Worm (Caenorhabditis elegans) whole organism, L1 larva: ENCODE results near the gene rps-25.

Source experiments
- C34B4.2 ChIP-seq: sonication (generic microtip); optimal IDR thresholded peaks from 2 replicates; lab custom pipeline; 2017; ENCODE audit warnings: mild to moderate bottlenecking, missing genetic modification characterization, missing compliant biosample characterization
- Y116A8C.19 ChIP-seq: sonication (generic microtip); optimal IDR thresholded peaks from 2 replicates; lab custom pipeline; 2016; ENCODE audit warnings: missing compliant biosample characterization, missing genetic modification characterization, borderline replicate concordance
- blmp-1 ChIP-seq: fragments of 150-350 bp; optimal IDR thresholded peaks from 2 replicates; lab custom pipeline; 2014; ENCODE audit warnings: missing biosample characterization, missing genetic modification characterization
- ceh-63 ChIP-seq: fragments of 200-800 bp; sonication (Bioruptor generic); optimal IDR thresholded peaks from 2 replicates; lab custom pipeline; 2018; ENCODE audit warnings: mild to moderate bottlenecking, missing genetic modification characterization, missing compliant biosample characterization
- ceh-82 ChIP-seq, 3 experiments: fragments of 150-350 bp in 1 of 3; sonication (generic microtip) in 2 of 3; optimal IDR thresholded peaks; 2 replicates each; lab custom pipeline; 2014 to 2017; ENCODE audit warnings: missing biosample characterization in 3 of 3, missing genetic modification characterization in 3 of 3
- dpl-1 ChIP-seq, 3 experiments: fragments of 150-350 bp in 2 of 3; sonication (generic microtip) in 1 of 3; optimal IDR thresholded peaks; 2 replicates each; lab custom pipeline; 2014 to 2017; ENCODE audit warnings: missing biosample characterization in 3 of 3, missing genetic modification characterization in 3 of 3, missing genetic modification reagents in 3 of 3
- dsc-1 ChIP-seq: sonication (generic microtip); optimal IDR thresholded peaks from 2 replicates; lab custom pipeline; 2016; ENCODE audit warnings: mild to moderate bottlenecking, missing genetic modification characterization, missing compliant biosample characterization
- efl-1 ChIP-seq, 4 experiments: fragments of 150-350 bp; optimal IDR thresholded peaks in 3 of 4; peaks in 1 of 4; 1 replicate in 1 of 4; 2 replicates in 3 of 4; lab custom pipeline; 2014; ENCODE audit warnings: missing biosample characterization in 2 of 4, missing genetic modification characterization in 2 of 4, missing genetic modification reagents in 2 of 4
- efl-3 ChIP-seq: fragments of 200-800 bp; sonication (Bioruptor generic); optimal IDR thresholded peaks from 2 replicates; lab custom pipeline; 2018; ENCODE audit warnings: mild to moderate bottlenecking, missing genetic modification characterization, missing compliant biosample characterization
- egl-13 ChIP-seq: sonication (generic microtip); optimal IDR thresholded peaks from 2 replicates; lab custom pipeline; 2016; ENCODE audit warnings: missing genotype, missing genetic modification reagents, missing genetic modification characterization, missing compliant biosample characterization
- egl-27 ChIP-seq, 2 experiments: fragments of 150-350 bp in 1 of 2; sonication (generic microtip); optimal IDR thresholded peaks; 3 replicates each; lab custom pipeline; 2017 to 2018; ENCODE audit warnings: missing biosample characterization in 2 of 2, missing genetic modification characterization in 2 of 2, missing genetic modification reagents in 2 of 2
- elt-3 ChIP-seq, 6 experiments: fragments of 150-350 bp in 1 of 6; sonication (generic microtip); optimal IDR thresholded peaks; 2 replicates each; lab custom pipeline; 2017 to 2018; ENCODE audit warnings: missing biosample characterization in 6 of 6, missing genetic modification characterization in 6 of 6, inconsistent platforms in 1 of 6
- fkh-8 ChIP-seq: sonication (generic microtip); optimal IDR thresholded peaks from 2 replicates; lab custom pipeline; 2016; ENCODE audit warnings: mild to moderate bottlenecking, missing genetic modification characterization, missing compliant biosample characterization
- grh-1 ChIP-seq: fragments of 200-800 bp; sonication (Bioruptor generic); IDR thresholded peaks from 2 replicates; pipeline ENCODE4 v1.3.6; 2022; ENCODE audit warnings: missing genetic modification reagents, missing genetic modification characterization, missing compliant biosample characterization
- hlh-17 ChIP-seq: fragments of 200-800 bp; sonication (Bioruptor generic); optimal IDR thresholded peaks from 2 replicates; lab custom pipeline; 2018; ENCODE audit warnings: missing genetic modification characterization, mild to moderate bottlenecking, missing compliant biosample characterization, moderate library complexity, borderline replicate concordance
- hpl-2 ChIP-seq: fragments of 150-350 bp; optimal IDR thresholded peaks from 2 replicates; lab custom pipeline; 2014; ENCODE audit warnings: missing biosample characterization, missing genetic modification reagents, missing genetic modification characterization
- isw-1 ChIP-seq: fragments of 200-800 bp; sonication (Bioruptor generic); IDR thresholded peaks from 2 replicates; pipeline ENCODE4 v1.3.6; 2022; ENCODE audit warnings: missing genetic modification characterization, missing compliant biosample characterization
- lin-13 ChIP-seq: fragments of 150-350 bp; optimal IDR thresholded peaks from 2 replicates; lab custom pipeline; 2014; ENCODE audit warnings: missing biosample characterization, missing genetic modification reagents, missing genetic modification characterization
- lin-14 ChIP-seq: fragments of 200-800 bp; sonication (Bioruptor generic); optimal IDR thresholded peaks from 2 replicates; lab custom pipeline; 2018; ENCODE audit warnings: mild to moderate bottlenecking, missing genetic modification characterization, moderate library complexity, missing compliant biosample characterization
- lsy-2 ChIP-seq, 2 experiments: fragments of 150-350 bp; optimal IDR thresholded peaks; 2 replicates each; lab custom pipeline; 2014; ENCODE audit warnings: missing biosample characterization in 2 of 2, missing genetic modification characterization in 2 of 2
- mdl-1 ChIP-seq, 2 experiments: fragments of 150-350 bp; optimal IDR thresholded peaks; 2 replicates each; lab custom pipeline; 2014 to 2017; ENCODE audit warnings: missing biosample characterization in 2 of 2, missing genetic modification characterization in 2 of 2, inconsistent platforms in 1 of 2
- mep-1 ChIP-seq: fragments of 150-350 bp; optimal IDR thresholded peaks from 2 replicates; lab custom pipeline; 2014; ENCODE audit warnings: missing biosample characterization, missing genetic modification characterization
- nhr-11 ChIP-seq: fragments of 150-350 bp; optimal IDR thresholded peaks from 2 replicates; lab custom pipeline; 2014; ENCODE audit warnings: missing biosample characterization, missing genetic modification characterization
- nhr-12 ChIP-seq: sonication (generic microtip); optimal IDR thresholded peaks from 2 replicates; lab custom pipeline; 2017; ENCODE audit warnings: missing biosample characterization, missing genetic modification characterization
- nhr-19 ChIP-seq: fragments of 200-800 bp; sonication (Bioruptor generic); conservative IDR thresholded peaks from 2 replicates; pipeline ENCODE4 v1.3.6; 2022; ENCODE audit warnings: missing genetic modification characterization, missing compliant biosample characterization
- nhr-20 ChIP-seq: sonication (generic microtip); optimal IDR thresholded peaks from 2 replicates; lab custom pipeline; 2016; ENCODE audit warnings: mild to moderate bottlenecking, missing genetic modification characterization, missing compliant biosample characterization
- nhr-237 ChIP-seq: fragments of 150-350 bp; optimal IDR thresholded peaks from 2 replicates; lab custom pipeline; 2014; ENCODE audit warnings: missing biosample characterization, missing genetic modification characterization
- nhr-77 ChIP-seq: fragments of 150-350 bp; optimal IDR thresholded peaks from 2 replicates; lab custom pipeline; 2014; ENCODE audit warnings: missing biosample characterization, missing genetic modification characterization
- nhr-84 ChIP-seq: sonication (generic microtip); optimal IDR thresholded peaks from 2 replicates; lab custom pipeline; 2017; ENCODE audit warnings: missing biosample characterization, missing genetic modification characterization
- nhr-85 ChIP-seq: sonication (generic microtip); peaks from one replicate; lab custom pipeline; 2016; ENCODE audit warnings: missing genetic modification characterization, inconsistent platforms, missing compliant biosample characterization
- nhr-90 ChIP-seq: sonication (generic microtip); optimal IDR thresholded peaks from 2 replicates; lab custom pipeline; 2016; ENCODE audit warnings: mild to moderate bottlenecking, missing genetic modification characterization, missing compliant biosample characterization; ENCODE audit not compliant: poor library complexity
- rnt-1 ChIP-seq: sonication (generic microtip); optimal IDR thresholded peaks from 2 replicates; lab custom pipeline; 2016; ENCODE audit warnings: mild to moderate bottlenecking, missing genetic modification characterization, moderate library complexity, missing compliant biosample characterization
- skn-1 ChIP-seq: fragments of 150-350 bp; optimal IDR thresholded peaks from 2 replicates; lab custom pipeline; 2014; ENCODE audit warnings: missing biosample characterization, missing genetic modification characterization
- sptf-1 ChIP-seq: fragments of 150-350 bp; optimal IDR thresholded peaks from 2 replicates; lab custom pipeline; 2014; ENCODE audit warnings: missing biosample characterization, missing genetic modification characterization
- tbx-2 ChIP-seq: sonication (generic microtip); optimal IDR thresholded peaks from 2 replicates; lab custom pipeline; 2016; ENCODE audit warnings: missing genetic modification characterization, missing compliant biosample characterization
- unc-130 ChIP-seq: fragments of 150-350 bp; optimal IDR thresholded peaks from 2 replicates; lab custom pipeline; 2017; ENCODE audit warnings: missing biosample characterization, missing genetic modification characterization, inconsistent platforms
- unc-30 ChIP-seq: sonication (generic microtip); optimal IDR thresholded peaks from 2 replicates; lab custom pipeline; 2017; ENCODE audit warnings: missing biosample characterization, missing genetic modification characterization
- unc-62 ChIP-seq: fragments of 150-350 bp; optimal IDR thresholded peaks from 2 replicates; lab custom pipeline; 2014; ENCODE audit warnings: missing biosample characterization, missing genetic modification reagents, missing genetic modification characterization
- unc-98 ChIP-seq: fragments of 200-800 bp; sonication (Bioruptor generic); IDR thresholded peaks from 2 replicates; pipeline ENCODE4 v1.3.6; 2022; ENCODE audit warnings: missing genetic modification characterization, missing compliant biosample characterization
- xbp-1 ChIP-seq: sonication (generic microtip); optimal IDR thresholded peaks from 2 replicates; lab custom pipeline; 2016; ENCODE audit warnings: missing genetic modification characterization, missing compliant biosample characterization
- zip-4 ChIP-seq: fragments of 200-800 bp; sonication (Bioruptor generic); optimal IDR thresholded peaks from 2 replicates; lab custom pipeline; 2018; ENCODE audit warnings: mild to moderate bottlenecking, missing genetic modification characterization, moderate library complexity, missing compliant biosample characterization
- ztf-11 ChIP-seq, 2 experiments: sonication (generic microtip); optimal IDR thresholded peaks; 2 replicates each; lab custom pipeline; 2016 to 2017; ENCODE audit warnings: missing genetic modification characterization in 2 of 2, missing biosample characterization in 1 of 2, missing compliant biosample characterization in 1 of 2
- ztf-4 ChIP-seq: fragments of 150-350 bp; optimal IDR thresholded peaks from 2 replicates; lab custom pipeline; 2014; ENCODE audit warnings: missing biosample characterization, missing genetic modification characterization

The rps-25 gene

DNA sequence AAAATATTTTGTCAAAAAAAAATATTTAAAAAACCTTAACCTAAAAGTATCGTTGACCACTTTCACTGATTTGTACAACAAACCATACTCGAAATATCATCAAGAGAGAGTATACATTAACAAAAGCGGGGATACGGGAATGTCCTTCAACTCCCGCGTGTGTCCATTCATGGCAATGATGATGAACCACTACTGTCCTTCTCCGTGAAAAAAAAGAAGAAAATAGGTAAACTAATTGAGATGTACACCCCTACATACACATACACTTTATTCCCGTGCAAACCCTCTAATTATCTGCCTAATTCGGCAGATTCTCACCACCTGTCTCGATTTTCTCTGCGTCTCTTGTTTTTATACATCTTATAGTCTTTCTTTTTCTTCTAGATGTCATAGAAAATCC, 20.8 kb downstream of the rps-25 start (continued):
- TF ChIP-seq fkh-8 (tag; lab: Kevin White, UChicago) (no peak), skn-1 (tag; lab: Kevin White, UChicago) (no peak), nhr-77 (no peak), nhr-84 (no peak), nhr-19 (GFP tag; lab: Robert Waterston, UW) (no peak), tbx-2 (tag; lab: Kevin White, UChicago) (peak; percentile 1), blmp-1 (tag; lab: Kevin White, UChicago) (peak; percentile 89), nhr-20 (peak; percentile 60), unc-30 (no peak), hlh-17 (no peak), egl-27 (tag; optimal IDR thresholded peaks at IDR 0.05; lab: Kevin White, UChicago) (no peak), elt-3 (tag; optimal IDR thresholded peaks at IDR 0.05; lab: Kevin White, UChicago) (peak in 2 of 6 experiments; percentile 28 to 73), nhr-12 (tag; lab: Kevin White, UChicago) (no peak), nhr-90 (tag; lab: Kevin White, UChicago) (peak; percentile 23), lin-13 (GFP tag; lab: Kevin White, UChicago) (no peak), Y116A8C.19 (no peak), nhr-85 (tag; lab: Kevin White, UChicago) (peak; percentile 86), hpl-2 (no peak), ztf-11 (tag; optimal IDR thresholded peaks at IDR 0.05; lab: Kevin White, UChicago) (no peak), unc-98 (GFP tag; lab: Robert Waterston, UW) (no peak), unc-130 (tag; lab: Kevin White, UChicago) (peak; percentile 10), efl-1 (optimal IDR thresholded peaks at IDR 0.05; lab: Kevin White, UChicago) (no peak), efl-1 (GFP tag; optimal IDR thresholded peaks at IDR 0.05 in 1 of 2; lab: Kevin White, UChicago) (peak in 1 of 2 experiments; percentile 8), grh-1 (no peak), C34B4.2 (tag; lab: Kevin White, UChicago) (no peak), mdl-1 (tag; optimal IDR thresholded peaks at IDR 0.05; lab: Kevin White, UChicago) (no peak), unc-62 (GFP tag; lab: Kevin White, UChicago) (no peak), dpl-1 (GFP tag; optimal IDR thresholded peaks at IDR 0.05; lab: Kevin White, UChicago) (no peak), zip-4 (GFP tag; lab: Kevin White, UChicago) (no peak), rnt-1 (tag; lab: Kevin White, UChicago) (peak; percentile 16)

DNA sequence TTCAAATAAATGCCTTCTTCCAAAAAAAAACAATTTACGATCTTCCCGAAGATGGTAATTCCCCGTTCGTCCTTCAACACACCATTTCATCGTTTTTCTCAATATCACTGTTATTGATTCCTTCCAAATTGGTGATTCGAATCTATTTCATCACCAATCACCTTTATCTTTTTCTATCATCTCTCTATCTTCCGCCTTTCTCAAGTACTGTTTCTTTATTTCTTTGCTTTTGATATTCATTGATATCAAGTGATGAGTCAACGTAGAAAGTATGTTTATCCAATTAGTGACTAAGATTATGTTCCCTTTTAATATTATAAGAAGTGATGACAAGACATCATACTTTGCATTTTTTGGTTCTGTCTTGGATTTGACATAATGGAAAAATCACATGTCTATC, 23.2 kb downstream of the rps-25 start:
- no peak for TF ChIP-seq Y116A8C.19
- TF ChIP-seq lsy-2 (tag; optimal IDR thresholded peaks at IDR 0.05; lab: Kevin White, UChicago): no peak
- TF ChIP-seq unc-62 (GFP tag; lab: Kevin White, UChicago): no peak
- no peak for TF ChIP-seq ztf-4 (tag; lab: Kevin White, UChicago)
- peak in 3 of 6 experiments; percentile 4 to 58 (median 14) for TF ChIP-seq elt-3 (tag; optimal IDR thresholded peaks at IDR 0.05; lab: Kevin White, UChicago)
- TF ChIP-seq blmp-1 (tag; lab: Kevin White, UChicago): peak; percentile 54
- TF ChIP-seq, all 84 proteins: peak for 2

DNA sequence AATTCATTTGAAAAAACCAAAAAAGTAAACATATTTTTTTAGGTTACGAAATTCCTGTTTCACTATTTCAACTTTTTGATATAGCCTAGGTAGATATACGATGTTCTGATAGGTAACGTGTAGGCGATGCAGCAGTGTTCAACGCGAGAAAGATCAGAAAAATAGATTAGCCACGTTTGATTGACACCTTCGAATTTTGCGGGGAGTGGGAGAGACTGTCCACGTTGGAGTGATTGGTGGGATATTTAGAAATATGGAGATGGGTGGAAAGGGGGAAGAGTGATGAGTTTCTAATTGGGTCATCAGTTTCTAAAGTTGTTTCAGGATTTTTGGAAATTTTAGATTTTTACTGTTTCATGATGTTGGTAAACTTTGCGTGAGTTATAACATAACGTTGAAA, 24.3 kb downstream of the rps-25 start:
- peak; percentile 9 for TF ChIP-seq blmp-1 (tag; lab: Kevin White, UChicago)
- no peak for TF ChIP-seq ceh-82 (tag; optimal IDR thresholded peaks at IDR 0.05; lab: Kevin White, UChicago)
- TF ChIP-seq lin-14 (GFP tag; lab: Kevin White, UChicago): peak; percentile 13
- no peak for TF ChIP-seq unc-62 (GFP tag; lab: Kevin White, UChicago)
- no peak for TF ChIP-seq isw-1 (GFP tag; lab: Robert Waterston, UW)
- TF ChIP-seq ceh-63 (GFP tag; lab: Kevin White, UChicago): no peak
- TF ChIP-seq nhr-19 (GFP tag; lab: Robert Waterston, UW): no peak

DNA sequence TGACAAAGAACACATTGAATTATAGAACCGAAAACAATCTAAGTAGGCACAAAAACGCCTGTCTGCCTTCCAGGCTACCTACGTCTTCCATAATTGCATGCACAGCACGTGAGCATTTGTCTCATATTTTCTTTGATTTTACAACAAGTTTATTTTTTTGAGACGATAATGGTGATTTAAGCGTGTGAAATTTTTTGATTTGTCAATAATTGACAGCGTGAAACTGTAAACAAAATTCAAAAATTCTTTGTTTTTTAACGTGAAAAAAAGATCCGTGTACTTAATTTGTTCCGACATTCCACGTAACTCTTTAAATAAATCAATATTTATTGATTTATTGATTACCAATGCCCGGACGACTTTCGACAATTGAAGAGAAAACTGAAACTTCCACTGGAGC, 30.4 kb downstream of the rps-25 start, which contains the start of gene dhhc-13:
dhhc-13 (plus strand) TSS at position 301 of the 400 bp plus-strand sequence.
- no peak for TF ChIP-seq xbp-1
- no peak for TF ChIP-seq nhr-11 (tag; lab: Kevin White, UChicago)
- TF ChIP-seq tbx-2 (tag; lab: Kevin White, UChicago): no peak
- no peak for TF ChIP-seq mep-1 (tag; lab: Kevin White, UChicago)
- no peak for TF ChIP-seq hlh-17
- TF ChIP-seq nhr-237 (tag; lab: Kevin White, UChicago): no peak
- no peak for TF ChIP-seq mdl-1 (tag; optimal IDR thresholded peaks at IDR 0.05; lab: Kevin White, UChicago)
- no peak for TF ChIP-seq nhr-90 (tag; lab: Kevin White, UChicago)
- no peak for TF ChIP-seq dsc-1 (tag; lab: Kevin White, UChicago)
- TF ChIP-seq egl-13 (tag; lab: Kevin White, UChicago): no peak
- no peak for TF ChIP-seq nhr-12 (tag; lab: Kevin White, UChicago)
- TF ChIP-seq efl-3 (GFP tag; lab: Kevin White, UChicago): no peak
- no peak for TF ChIP-seq lin-14 (GFP tag; lab: Kevin White, UChicago)
- TF ChIP-seq sptf-1: no peak
- TF ChIP-seq ztf-4 (tag; lab: Kevin White, UChicago): no peak
